Worm (Caenorhabditis elegans) whole organism, early embryonic: ENCODE data around the gene catp-3.

Source experiments
- B0310.2 ChIP-seq: sonication (generic microtip); optimal IDR thresholded peaks from 2 replicates; lab custom pipeline; 2016; ENCODE audit warnings: mild to moderate bottlenecking, missing genetic modification characterization, missing compliant biosample characterization
- F13C5.2 ChIP-seq: sonication (generic microtip); optimal IDR thresholded peaks from 2 replicates; lab custom pipeline; 2017; ENCODE audit warnings: mild to moderate bottlenecking, missing genetic modification characterization, inconsistent platforms, missing compliant biosample characterization
- ama-1 ChIP-seq: fragments of 150-350 bp; optimal IDR thresholded peaks from 2 replicates; lab custom pipeline; 2014
- ceh-13 ChIP-seq: fragments of 200-800 bp; sonication (Bioruptor generic); optimal IDR thresholded peaks from 2 replicates; lab custom pipeline; 2018; ENCODE audit warnings: mild to moderate bottlenecking, missing genetic modification characterization, missing compliant biosample characterization
- ets-7 ChIP-seq: sonication (generic microtip); optimal IDR thresholded peaks from 2 replicates; lab custom pipeline; 2016; ENCODE audit warnings: missing genotype, missing genetic modification characterization, missing compliant biosample characterization
- hmbx-1 ChIP-seq: sonication (generic microtip); optimal IDR thresholded peaks from 2 replicates; lab custom pipeline; 2016; ENCODE audit warnings: mild to moderate bottlenecking, missing genetic modification characterization, missing compliant biosample characterization
- hmg-4 ChIP-seq: fragments of 200-800 bp; sonication (Bioruptor generic); optimal IDR thresholded peaks from 2 replicates; lab custom pipeline; 2018; ENCODE audit warnings: mild to moderate bottlenecking, missing genetic modification characterization, missing compliant biosample characterization
- hnd-1 ChIP-seq: sonication (generic microtip); optimal IDR thresholded peaks from 2 replicates; lab custom pipeline; 2016; ENCODE audit warnings: missing genetic modification characterization, missing compliant biosample characterization
- scrt-1 ChIP-seq: fragments of 200-800 bp; sonication (Bioruptor generic); IDR thresholded peaks from 2 replicates; pipeline ENCODE4 v1.3.6; 2022; ENCODE audit warnings: missing genetic modification characterization, missing compliant biosample characterization
- tbx-37 ChIP-seq: fragments of 200-800 bp; sonication (Bioruptor generic); conservative IDR thresholded peaks from 2 replicates; pipeline ENCODE4 v1.3.6; 2022; ENCODE audit warnings: missing genetic modification reagents, missing genetic modification characterization, missing compliant biosample characterization
- tra-4 ChIP-seq: sonication (generic microtip); optimal IDR thresholded peaks from 2 replicates; lab custom pipeline; 2017; ENCODE audit warnings: missing genetic modification characterization, missing compliant biosample characterization

DNA sequence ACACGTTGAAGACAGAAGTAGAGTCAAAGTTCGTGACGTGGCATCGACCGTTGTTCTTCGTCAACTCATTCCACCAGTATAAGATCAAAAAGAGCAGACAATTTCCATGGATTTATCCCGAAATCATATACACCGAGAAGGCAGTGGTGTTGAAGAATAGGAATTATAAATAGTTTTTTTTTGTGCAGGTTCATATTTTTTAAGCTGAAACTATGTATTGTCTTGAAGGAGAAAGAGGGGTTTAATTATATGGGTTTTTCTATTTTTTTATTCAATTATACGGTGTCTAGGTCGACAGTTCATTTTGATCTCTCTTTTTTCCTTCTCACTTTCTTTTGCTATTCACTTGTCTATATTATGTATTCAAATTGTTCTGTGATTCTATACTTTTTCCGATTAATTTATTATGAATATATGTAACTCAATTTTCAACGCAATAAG lies 36.7 kb upstream of the catp-3 start:
- TF ChIP-seq ama-1 (peak; percentile 62), tra-4 (tag; lab: Kevin White, UChicago) (no peak), hmg-4 (GFP tag; lab: Kevin White, UChicago) (no peak), hmbx-1 (tag; lab: Kevin White, UChicago) (no peak), B0310.2 (peak; percentile 41), ets-7 (tag; lab: Kevin White, UChicago) (no peak), F13C5.2 (tag; lab: Kevin White, UChicago) (no peak), scrt-1 (no peak), ceh-13 (GFP tag; lab: Kevin White, UChicago) (no peak), tbx-37 (GFP tag; lab: Robert Waterston, UW) (no peak), hnd-1 (tag; lab: Kevin White, UChicago) (no peak)
